Fruit fly (Drosophila melanogaster) whole organism, embryonic: ENCODE measurements around the gene pros.

ENCODE experiments used
- CG12155 ChIP-seq: fragments of 200-800 bp; sonication (Bioruptor generic); optimal IDR thresholded peaks from 3 replicates; lab custom pipeline; 2016; ENCODE audit warnings: missing biosample characterization, missing genetic modification characterization
- CG13894 ChIP-seq: fragments of 200-800 bp; sonication (Bioruptor generic); optimal IDR thresholded peaks from 3 replicates; lab custom pipeline; 2018; ENCODE audit warnings: missing biosample characterization, mild to moderate bottlenecking, missing genetic modification characterization, moderate library complexity
- CG15479 ChIP-seq: fragments of 200-800 bp; sonication (Bioruptor generic); optimal IDR thresholded peaks from 3 replicates; lab custom pipeline; 2019; ENCODE audit warnings: missing biosample characterization, mild to moderate bottlenecking, missing genetic modification characterization, moderate library complexity
- CG16863 ChIP-seq: fragments of 200-800 bp; sonication (Bioruptor generic); optimal IDR thresholded peaks from 3 replicates; lab custom pipeline; 2016; ENCODE audit warnings: missing biosample characterization, missing genetic modification characterization
- CG7372 ChIP-seq: fragments of 200-800 bp; sonication (Bioruptor generic); IDR thresholded peaks from 2 replicates; pipeline ENCODE4 v1.3.6; 2022; ENCODE audit warnings: missing biosample characterization, missing genetic modification characterization
- CG7556 ChIP-seq: fragments of 200-800 bp; sonication (Bioruptor generic); optimal IDR thresholded peaks from 2 replicates; lab custom pipeline; 2017; ENCODE audit warnings: missing biosample characterization, mild to moderate bottlenecking, missing genetic modification characterization
- Dfd ChIP-seq, 2 experiments: fragments of >200 bp; optimal IDR thresholded peaks; 2 replicates each; lab custom pipeline; 2017; ENCODE audit warnings: missing biosample characterization in 2 of 2, missing genetic modification characterization in 2 of 2
- MESR4 ChIP-seq: fragments of 200-800 bp; sonication (Bioruptor generic); optimal IDR thresholded peaks from 2 replicates; lab custom pipeline; 2018; ENCODE audit warnings: missing biosample characterization, mild to moderate bottlenecking, missing genetic modification characterization, moderate library complexity
- Mad ChIP-seq: fragments of 200-800 bp; sonication (Bioruptor generic); optimal IDR thresholded peaks from 2 replicates; lab custom pipeline; 2016; ENCODE audit warnings: missing biosample characterization, missing genetic modification characterization
- cad ChIP-seq: fragments of >200 bp; optimal IDR thresholded peaks from 2 replicates; lab custom pipeline; 2017; ENCODE audit warnings: missing biosample characterization, missing genetic modification characterization
- eve ChIP-seq, 2 experiments: fragments of >200 bp; optimal IDR thresholded peaks; 2 replicates each; lab custom pipeline; 2017; ENCODE audit warnings: missing biosample characterization in 2 of 2, missing genetic modification characterization in 2 of 2
- grau ChIP-seq: fragments of 200-800 bp; optimal IDR thresholded peaks from 3 replicates; lab custom pipeline; 2019; ENCODE audit warnings: missing biosample characterization, mild to moderate bottlenecking, missing genetic modification characterization, moderate library complexity
- stc ChIP-seq: fragments of 200-800 bp; sonication (Bioruptor generic); IDR thresholded peaks from 2 replicates; pipeline ENCODE4 v1.3.6; 2022; ENCODE audit warnings: missing biosample characterization, missing genetic modification characterization
- toy ChIP-seq: fragments of 200-800 bp; sonication (Bioruptor generic); IDR thresholded peaks from 2 replicates; pipeline ENCODE4 v1.3.6; 2022; ENCODE audit warnings: missing biosample characterization, missing genetic modification characterization

DNA sequence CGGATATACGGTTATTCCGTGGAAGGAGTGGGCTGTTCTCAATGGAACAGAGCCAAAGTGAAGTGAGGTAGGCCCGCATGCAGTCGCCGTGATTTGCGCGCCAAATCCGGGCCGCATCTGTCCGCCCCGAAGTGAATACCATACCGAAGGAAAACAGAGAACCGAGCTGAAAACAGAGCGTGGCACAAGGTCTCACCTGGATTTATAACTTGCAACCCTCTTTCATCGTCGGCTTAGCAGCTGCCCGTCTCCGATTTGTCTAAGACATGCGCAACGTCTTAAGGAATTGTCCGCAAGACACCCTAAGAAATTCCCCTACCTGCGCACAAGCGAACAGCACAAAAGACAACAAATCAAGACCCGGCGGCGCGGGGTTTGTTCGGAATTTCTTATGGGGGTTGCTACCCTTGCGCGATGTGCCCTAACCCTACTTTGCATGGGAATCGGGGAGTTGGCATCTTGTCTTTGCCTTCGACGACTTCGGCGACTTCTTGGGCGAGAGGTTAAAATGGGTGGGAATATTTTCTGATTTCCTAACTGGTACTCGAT, 50.4 kb downstream of the pros start:
- no peak for TF ChIP-seq grau (tag; lab: Kevin White, UChicago)
- no peak for TF ChIP-seq stc
- no peak for TF ChIP-seq CG16863 (GFP tag; lab: Kevin White, UChicago)
- TF ChIP-seq CG13894 (tag; lab: Kevin White, UChicago), result no peak
- no peak for TF ChIP-seq Mad (GFP tag; lab: Kevin White, UChicago)
- TF ChIP-seq cad, result no peak
- TF ChIP-seq CG7556, result no peak
- no peak for TF ChIP-seq CG7372 (GFP tag; lab: Robert Waterston, UW)
- TF ChIP-seq Dfd (GFP tag; optimal IDR thresholded peaks at IDR 0.05; lab: Kevin White, UChicago), result no peak
- no peak for TF ChIP-seq eve (GFP tag; optimal IDR thresholded peaks at IDR 0.05; lab: Kevin White, UChicago)
- no peak for TF ChIP-seq MESR4 (GFP tag; lab: Kevin White, UChicago)
- TF ChIP-seq CG15479 (GFP tag; lab: Kevin White, UChicago), result peak; percentile 74
- no peak for TF ChIP-seq toy (GFP tag; lab: Robert Waterston, UW)
- no peak for TF ChIP-seq CG12155 (GFP tag; lab: Kevin White, UChicago)
